Worm (Caenorhabditis elegans) whole organism, L1 larva: ENCODE data around the gene C16D2.3.

Experiments
- ama-1 ChIP-seq: fragments of 150-350 bp; optimal IDR thresholded peaks from 2 replicates; lab custom pipeline; 2014
- ces-1 ChIP-seq: fragments of 150-350 bp; optimal IDR thresholded peaks from 2 replicates; lab custom pipeline; 2014; ENCODE audit warnings: missing biosample characterization, missing genetic modification reagents, missing genetic modification characterization
- snu-23 ChIP-seq: sonication (generic microtip); optimal IDR thresholded peaks from 2 replicates; lab custom pipeline; 2016; ENCODE audit warnings: missing genetic modification characterization, missing compliant biosample characterization
- sox-4 ChIP-seq: sonication (generic microtip); optimal IDR thresholded peaks from 2 replicates; lab custom pipeline; 2016; ENCODE audit warnings: missing genetic modification characterization, missing compliant biosample characterization
- sptf-1 ChIP-seq: fragments of 150-350 bp; optimal IDR thresholded peaks from 2 replicates; lab custom pipeline; 2014; ENCODE audit warnings: missing biosample characterization, missing genetic modification characterization
- tlp-1 ChIP-seq: fragments of 150-350 bp; optimal IDR thresholded peaks from 2 replicates; lab custom pipeline; 2014; ENCODE audit warnings: missing biosample characterization, missing genetic modification characterization
- unc-30 ChIP-seq: sonication (generic microtip); optimal IDR thresholded peaks from 2 replicates; lab custom pipeline; 2017; ENCODE audit warnings: missing biosample characterization, missing genetic modification characterization

DNA sequence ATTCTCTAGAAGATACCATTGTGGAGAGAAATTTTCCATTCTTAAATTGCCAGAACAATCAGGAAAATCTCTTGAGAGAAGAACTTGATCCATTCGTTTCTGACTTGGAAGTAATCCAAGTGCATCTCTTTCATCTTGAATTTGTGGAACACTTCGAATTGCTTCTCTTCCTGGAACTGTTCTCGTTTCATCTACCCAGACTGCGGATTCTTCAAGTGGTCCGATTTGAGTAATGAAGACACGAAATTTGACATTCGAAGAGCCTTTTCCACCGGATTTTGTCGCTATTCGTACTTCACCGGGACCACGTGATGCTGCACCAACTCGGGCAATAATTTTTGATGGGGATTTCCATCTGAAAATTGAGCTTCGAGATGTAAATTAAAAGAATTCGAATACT, 38.6 kb downstream of the C16D2.3 start:
- no peak for TF ChIP-seq unc-30 (tag; lab: Kevin White, UChicago)
- TF ChIP-seq ces-1 (GFP tag; lab: Kevin White, UChicago), result no peak
- no peak for TF ChIP-seq sox-4
- TF ChIP-seq ama-1, result no peak
- no peak for TF ChIP-seq sptf-1 (tag; lab: Kevin White, UChicago)
- TF ChIP-seq tlp-1, result no peak
- TF ChIP-seq snu-23, result no peak
